Fruit fly (Drosophila melanogaster) whole organism, embryonic: Measurements from ENCODE around the gene RpL35A.

Experiments used
- BtbVII ChIP-seq: fragments of 200-800 bp; sonication (Bioruptor generic); optimal IDR thresholded peaks from 3 replicates; lab custom pipeline; 2017; ENCODE audit warnings: missing biosample characterization, mild to moderate bottlenecking, missing genetic modification characterization
- C15 ChIP-seq: fragments of 200-800 bp; sonication (Bioruptor generic); IDR thresholded peaks from 3 replicates; pipeline ENCODE4 v1.3.6; 2022; ENCODE audit warnings: missing biosample characterization, missing genetic modification characterization
- CG10147 ChIP-seq: fragments of 200-800 bp; sonication (Bioruptor generic); optimal IDR thresholded peaks from 2 replicates; lab custom pipeline; 2019; ENCODE audit warnings: missing biosample characterization, mild to moderate bottlenecking, missing genetic modification characterization, moderate library complexity
- CG10366 ChIP-seq: fragments of 200-800 bp; sonication (Bioruptor generic); IDR thresholded peaks from 2 replicates; pipeline ENCODE4 v1.3.6; 2022; ENCODE audit warnings: missing biosample characterization, missing genetic modification characterization
- CG11504 ChIP-seq: fragments of 200-800 bp; sonication (Bioruptor generic); optimal IDR thresholded peaks from 3 replicates; lab custom pipeline; 2019; ENCODE audit warnings: missing biosample characterization, mild to moderate bottlenecking, missing genetic modification characterization, moderate library complexity
- CG13894 ChIP-seq: fragments of 200-800 bp; sonication (Bioruptor generic); optimal IDR thresholded peaks from 3 replicates; lab custom pipeline; 2018; ENCODE audit warnings: missing biosample characterization, mild to moderate bottlenecking, missing genetic modification characterization, moderate library complexity
- CG16815 ChIP-seq: fragments of 200-800 bp; sonication (Bioruptor generic); optimal IDR thresholded peaks from 3 replicates; lab custom pipeline; 2017; ENCODE audit warnings: missing biosample characterization, mild to moderate bottlenecking, missing genetic modification characterization
- CG18599 ChIP-seq: fragments of 200-800 bp; sonication (Bioruptor generic); optimal IDR thresholded peaks from 3 replicates; lab custom pipeline; 2017; ENCODE audit warnings: missing biosample characterization, missing genetic modification characterization, mild to moderate bottlenecking, moderate library complexity, missing genetic modification reagents
- CG18619 ChIP-seq: fragments of 200-800 bp; sonication (Bioruptor generic); optimal IDR thresholded peaks from 3 replicates; lab custom pipeline; 2017; ENCODE audit warnings: missing biosample characterization, mild to moderate bottlenecking, missing genetic modification characterization
- CG32767 ChIP-seq: fragments of 200-800 bp; sonication (Bioruptor generic); IDR thresholded peaks from 2 replicates; pipeline ENCODE4 v1.3.6; 2022; ENCODE audit warnings: missing biosample characterization, missing genetic modification characterization
- CG3281 ChIP-seq: fragments of 200-800 bp; sonication (Bioruptor generic); optimal IDR thresholded peaks from 3 replicates; lab custom pipeline; 2017; ENCODE audit warnings: missing biosample characterization, mild to moderate bottlenecking, missing genetic modification characterization
- CG42726 ChIP-seq: fragments of 200-800 bp; sonication (Bioruptor generic); IDR thresholded peaks from 2 replicates; pipeline ENCODE4 v1.3.6; 2022; ENCODE audit warnings: missing biosample characterization, missing genetic modification characterization; ENCODE audit not compliant: partially characterized antibody
- CG4282 ChIP-seq: fragments of 200-800 bp; sonication (Bioruptor generic); optimal IDR thresholded peaks from 2 replicates; lab custom pipeline; 2016; ENCODE audit warnings: missing biosample characterization, missing genetic modification characterization
- CG4820 ChIP-seq: fragments of 200-800 bp; sonication (Bioruptor generic); optimal IDR thresholded peaks from 3 replicates; lab custom pipeline; 2016; ENCODE audit warnings: missing biosample characterization, missing genetic modification characterization
- CG6254 ChIP-seq: fragments of 200-800 bp; sonication (Bioruptor generic); optimal IDR thresholded peaks from 3 replicates; lab custom pipeline; 2017; ENCODE audit warnings: mild to moderate bottlenecking, missing biosample characterization, missing genetic modification reagents, missing genetic modification characterization
- CG6765 ChIP-seq: fragments of 200-800 bp; sonication (Bioruptor generic); optimal IDR thresholded peaks from 3 replicates; lab custom pipeline; 2017; ENCODE audit warnings: missing biosample characterization, mild to moderate bottlenecking, missing genetic modification characterization
- CG7556 ChIP-seq: fragments of 200-800 bp; sonication (Bioruptor generic); optimal IDR thresholded peaks from 2 replicates; lab custom pipeline; 2017; ENCODE audit warnings: missing biosample characterization, mild to moderate bottlenecking, missing genetic modification characterization
- CG7839 ChIP-seq: fragments of 200-800 bp; sonication (Bioruptor generic); optimal IDR thresholded peaks from 3 replicates; lab custom pipeline; 2018; ENCODE audit warnings: missing biosample characterization, mild to moderate bottlenecking, missing genetic modification characterization, moderate library complexity
- Chrac-16 ChIP-seq: fragments of 200-800 bp; sonication (Bioruptor generic); optimal IDR thresholded peaks from 3 replicates; lab custom pipeline; 2016; ENCODE audit warnings: missing biosample characterization, missing genetic modification characterization
- Dad ChIP-seq: fragments of 200-800 bp; sonication (Bioruptor generic); optimal IDR thresholded peaks from 3 replicates; lab custom pipeline; 2016; ENCODE audit warnings: missing biosample characterization, missing genetic modification characterization
- E2f1 ChIP-seq: fragments of 200-800 bp; sonication (Bioruptor generic); IDR thresholded peaks from 2 replicates; pipeline ENCODE4 v1.3.6; 2022; ENCODE audit warnings: missing biosample characterization, missing genetic modification characterization
- Hr78 ChIP-seq, 2 experiments: fragments of 200-800 bp in 1 of 2; fragments of >200 bp in 1 of 2; sonication (Bioruptor generic) in 1 of 2; optimal IDR thresholded peaks; 2 replicates each; lab custom pipeline; 2017 to 2019; ENCODE audit warnings: missing biosample characterization in 2 of 2, missing genetic modification characterization in 2 of 2, mild to moderate bottlenecking in 1 of 2, moderate library complexity in 1 of 2
- Hsf ChIP-seq: fragments of 200-800 bp; sonication (Bioruptor generic); optimal IDR thresholded peaks from 3 replicates; lab custom pipeline; 2016; ENCODE audit warnings: missing biosample characterization, missing genetic modification characterization
- Lhr ChIP-seq: fragments of 200-800 bp; sonication (Bioruptor generic); optimal IDR thresholded peaks from 3 replicates; lab custom pipeline; 2017; ENCODE audit warnings: mild to moderate bottlenecking, missing biosample characterization, missing genetic modification reagents, missing genetic modification characterization
- Nf-YB ChIP-seq: fragments of 200-800 bp; sonication (Bioruptor generic); optimal IDR thresholded peaks from 3 replicates; lab custom pipeline; 2019; ENCODE audit warnings: missing biosample characterization, mild to moderate bottlenecking, missing genetic modification characterization, moderate library complexity
- az2 ChIP-seq: fragments of 200-800 bp; sonication (Bioruptor generic); optimal IDR thresholded peaks from 3 replicates; lab custom pipeline; 2016; ENCODE audit warnings: missing biosample characterization, missing genetic modification characterization
- bigmax ChIP-seq: fragments of 200-800 bp; sonication (Bioruptor generic); optimal IDR thresholded peaks from 2 replicates; lab custom pipeline; 2018; ENCODE audit warnings: missing biosample characterization, mild to moderate bottlenecking, missing genetic modification characterization
- bowl ChIP-seq: fragments of 200-800 bp; sonication (Bioruptor generic); IDR thresholded peaks from 2 replicates; pipeline ENCODE4 v1.3.6; 2022; ENCODE audit warnings: missing biosample characterization, missing genetic modification characterization
- bsh ChIP-seq, 2 experiments: fragments of 200-800 bp; sonication (Bioruptor generic); optimal IDR thresholded peaks; 2 replicates each; lab custom pipeline; 2017 to 2018; ENCODE audit warnings: mild to moderate bottlenecking in 2 of 2, missing biosample characterization in 2 of 2, missing genetic modification characterization in 2 of 2, moderate library complexity in 1 of 2
- cato ChIP-seq: fragments of 200-800 bp; sonication (Bioruptor generic); optimal IDR thresholded peaks from 2 replicates; lab custom pipeline; 2016; ENCODE audit warnings: missing biosample characterization, missing genetic modification characterization, borderline replicate concordance
- cg ChIP-seq: fragments of 200-800 bp; sonication (Bioruptor generic); optimal IDR thresholded peaks from 3 replicates; lab custom pipeline; 2019; ENCODE audit warnings: missing biosample characterization, mild to moderate bottlenecking, missing genetic modification characterization, moderate library complexity
- chif ChIP-seq, 2 experiments: fragments of 200-800 bp; sonication (Bioruptor generic); optimal IDR thresholded peaks; 3 replicates each; lab custom pipeline; 2016; ENCODE audit warnings: missing biosample characterization in 2 of 2, missing genetic modification characterization in 2 of 2
- dmrt99B ChIP-seq: fragments of 200-800 bp; sonication (Bioruptor generic); optimal IDR thresholded peaks from 2 replicates; lab custom pipeline; 2018; ENCODE audit warnings: missing biosample characterization, mild to moderate bottlenecking, missing genetic modification characterization, moderate library complexity
- ewg ChIP-seq: fragments of 200-800 bp; sonication (Bioruptor generic); optimal IDR thresholded peaks from 3 replicates; lab custom pipeline; 2017; ENCODE audit warnings: mild to moderate bottlenecking, missing biosample characterization, missing genetic modification reagents, missing genetic modification characterization
- ftz-f1 ChIP-seq: fragments of 200-800 bp; sonication (Bioruptor generic); optimal IDR thresholded peaks from 2 replicates; lab custom pipeline; 2016; ENCODE audit warnings: missing biosample characterization, missing genetic modification characterization
- hb ChIP-seq: fragments of 200-800 bp; sonication (Bioruptor generic); IDR thresholded peaks from 3 replicates; pipeline ENCODE4 v1.3.6; 2022; ENCODE audit warnings: missing biosample characterization, missing genetic modification characterization; ENCODE audit not compliant: partially characterized antibody
- her ChIP-seq: fragments of 200-800 bp; sonication (Bioruptor generic); optimal IDR thresholded peaks from 2 replicates; lab custom pipeline; 2016; ENCODE audit warnings: missing biosample characterization, missing genetic modification characterization
- jumu ChIP-seq: fragments of 200-800 bp; sonication (Bioruptor generic); optimal IDR thresholded peaks from 3 replicates; lab custom pipeline; 2016; ENCODE audit warnings: missing biosample characterization, missing genetic modification characterization
- ken ChIP-seq: fragments of 200-800 bp; sonication (Bioruptor generic); IDR thresholded peaks from 3 replicates; pipeline ENCODE4 v1.3.6; 2022; ENCODE audit warnings: missing biosample characterization, missing genetic modification characterization
- luna ChIP-seq: fragments of 200-800 bp; sonication (Bioruptor generic); optimal IDR thresholded peaks from 2 replicates; lab custom pipeline; 2016; ENCODE audit warnings: missing biosample characterization, missing genetic modification characterization
- mirr ChIP-seq: fragments of 200-800 bp; sonication (Bioruptor generic); optimal IDR thresholded peaks from 3 replicates; lab custom pipeline; 2018; ENCODE audit warnings: missing biosample characterization, mild to moderate bottlenecking, missing genetic modification characterization
- org-1 ChIP-seq: fragments of 200-800 bp; sonication (Bioruptor generic); optimal IDR thresholded peaks from 2 replicates; lab custom pipeline; 2017; ENCODE audit warnings: missing biosample characterization, missing genetic modification characterization
- sens ChIP-seq: fragments of 200-800 bp; sonication (Bioruptor generic); peaks from one replicate; lab custom pipeline; 2016; ENCODE audit warnings: missing biosample characterization, missing genetic modification characterization
- sob ChIP-seq: fragments of 200-800 bp; sonication (Bioruptor generic); IDR thresholded peaks from 2 replicates; pipeline ENCODE4 v1.3.6; 2022; ENCODE audit warnings: missing biosample characterization, missing genetic modification characterization
- sug ChIP-seq: fragments of 200-800 bp; optimal IDR thresholded peaks from 2 replicates; lab custom pipeline; 2019; ENCODE audit warnings: missing biosample characterization, mild to moderate bottlenecking, missing genetic modification characterization, moderate library complexity
- tna ChIP-seq: fragments of 200-800 bp; sonication (Bioruptor generic); IDR thresholded peaks from 2 replicates; pipeline ENCODE4 v1.3.6; 2022; ENCODE audit warnings: missing biosample characterization, missing genetic modification characterization; ENCODE audit not compliant: partially characterized antibody
- toy ChIP-seq: fragments of 200-800 bp; sonication (Bioruptor generic); IDR thresholded peaks from 2 replicates; pipeline ENCODE4 v1.3.6; 2022; ENCODE audit warnings: missing biosample characterization, missing genetic modification characterization
- unc-4 ChIP-seq: fragments of 200-800 bp; sonication (Bioruptor generic); IDR thresholded peaks from 2 replicates; pipeline ENCODE4 v1.3.6; 2022; ENCODE audit warnings: missing biosample characterization, missing genetic modification characterization; ENCODE audit not compliant: partially characterized antibody
- vvl ChIP-seq: fragments of 200-800 bp; sonication (Bioruptor generic); IDR thresholded peaks from 2 replicates; pipeline ENCODE4 v1.3.6; 2022; ENCODE audit warnings: missing biosample characterization, missing genetic modification characterization
- wek ChIP-seq: fragments of 200-800 bp; sonication (Bioruptor generic); optimal IDR thresholded peaks from 3 replicates; lab custom pipeline; 2018; ENCODE audit warnings: missing biosample characterization, mild to moderate bottlenecking, missing genetic modification characterization, moderate library complexity

Gene RpL35A

DNA sequence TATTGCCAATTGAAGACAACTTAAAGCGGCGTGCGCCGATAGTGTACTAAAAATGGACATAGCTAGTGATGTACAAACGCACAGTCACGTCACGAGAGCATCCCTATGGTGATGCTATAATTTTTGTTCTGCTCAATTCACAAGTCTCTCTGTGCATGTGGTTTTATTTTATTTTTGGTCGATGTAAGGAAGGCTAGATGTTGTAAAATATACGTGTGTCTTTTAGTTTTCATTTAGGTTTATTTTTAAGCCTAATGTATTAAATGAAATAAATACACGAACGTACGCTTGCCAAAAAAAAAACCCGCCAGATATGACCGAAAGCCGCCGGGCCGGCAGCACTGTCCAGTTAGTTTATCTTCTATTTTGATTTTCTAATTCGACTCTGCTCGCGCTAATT is 7.7 kb upstream of the RpL35A start, which contains the start of the genes CG45100, HDAC3 and Hcs (continued):
- no peak for TF ChIP-seq bsh (GFP tag; optimal IDR thresholded peaks at IDR 0.05; lab: Kevin White, UChicago)
- no peak for TF ChIP-seq CG13894 (tag; lab: Kevin White, UChicago)
- TF ChIP-seq CG11504 (tag; lab: Kevin White, UChicago): no peak
- TF ChIP-seq E2f1 (GFP tag; lab: Robert Waterston, UW): peak; percentile 48; the same call in 1 of the 2 replicates
- no peak for TF ChIP-seq bigmax (GFP tag; lab: Kevin White, UChicago)
- TF ChIP-seq CG7839 (tag; lab: Kevin White, UChicago): no peak
- TF ChIP-seq ewg (GFP tag; lab: Kevin White, UChicago): peak; percentile 71
- TF ChIP-seq CG6765 (GFP tag; lab: Kevin White, UChicago): no peak
- TF ChIP-seq her (GFP tag; lab: Kevin White, UChicago): no peak
- peak in 1 of 2 experiments; percentile 34 for TF ChIP-seq chif (GFP tag; optimal IDR thresholded peaks at IDR 0.05; lab: Kevin White, UChicago)
- TF ChIP-seq CG16815 (GFP tag; lab: Kevin White, UChicago): no peak
- TF ChIP-seq unc-4 (GFP tag; lab: Robert Waterston, UW): peak; percentile 84
- TF ChIP-seq toy (GFP tag; lab: Robert Waterston, UW): no peak
- TF ChIP-seq vvl: peak; percentile 42; the same call in 1 of the 2 replicates
- TF ChIP-seq jumu (GFP tag; lab: Kevin White, UChicago): peak; percentile 64
- no peak for TF ChIP-seq cg (GFP tag; lab: Kevin White, UChicago)
- TF ChIP-seq CG10366 (GFP tag; lab: Robert Waterston, UW): peak; percentile 36; the same call in 1 of the 2 replicates
- TF ChIP-seq CG7556 (GFP tag; lab: Kevin White, UChicago): no peak
- no peak for TF ChIP-seq dmrt99B (tag; lab: Kevin White, UChicago)
- TF ChIP-seq CG42726 (GFP tag; lab: Robert Waterston, UW): peak; percentile 50
- no peak for TF ChIP-seq bowl (GFP tag; lab: Robert Waterston, UW)
- TF ChIP-seq ken (GFP tag; lab: Robert Waterston, UW): no peak
- TF ChIP-seq Hsf: peak; percentile 55
- peak; percentile 67 for TF ChIP-seq Dad (GFP tag; lab: Kevin White, UChicago)
- TF ChIP-seq sens (GFP tag; lab: Kevin White, UChicago): peak; percentile 92
- peak; percentile 11 for TF ChIP-seq az2
- TF ChIP-seq C15 (GFP tag; lab: Robert Waterston, UW): no peak
- TF ChIP-seq cato: no peak
- no peak for TF ChIP-seq CG10147 (GFP tag; lab: Kevin White, UChicago)
- TF ChIP-seq CG3281 (GFP tag; lab: Kevin White, UChicago): no peak
- peak; percentile 54; the same call in 1 of the 2 replicates for TF ChIP-seq sob
- TF ChIP-seq hb (GFP tag; lab: Robert Waterston, UW): peak; percentile 87
- no peak for TF ChIP-seq CG18619
- no peak for TF ChIP-seq CG32767 (GFP tag; lab: Robert Waterston, UW)
- TF ChIP-seq mirr (GFP tag; lab: Kevin White, UChicago): no peak
- TF ChIP-seq Chrac-16 (GFP tag; lab: Kevin White, UChicago): peak; percentile 51
- TF ChIP-seq luna: no peak
- no peak for TF ChIP-seq wek (GFP tag; lab: Kevin White, UChicago)
- peak; percentile 49 for TF ChIP-seq Lhr
- TF ChIP-seq ftz-f1 (GFP tag; lab: Kevin White, UChicago): no peak
- TF ChIP-seq tna: peak; percentile 81
- no peak for TF ChIP-seq CG6254
- no peak for TF ChIP-seq Hr78 (GFP tag; optimal IDR thresholded peaks at IDR 0.05; lab: Kevin White, UChicago)
- TF ChIP-seq org-1: no peak
- no peak for TF ChIP-seq CG18599 (GFP tag; lab: Kevin White, UChicago)
- TF ChIP-seq sug (tag; lab: Kevin White, UChicago): no peak
- TF ChIP-seq BtbVII: no peak
- no peak for TF ChIP-seq Nf-YB (GFP tag; lab: Kevin White, UChicago)
- TF ChIP-seq CG4282 (GFP tag; lab: Kevin White, UChicago): no peak
- peak; percentile 11 for TF ChIP-seq CG4820 (GFP tag; lab: Kevin White, UChicago)
